Worm (Caenorhabditis elegans) whole organism, L2 larva: ENCODE data around the gene best-13.
A peak's percentile ranks its signal among the peaks of the same experiment; 100 is the strongest.

Experiments
- aly-2 ChIP-seq: fragments of 150-350 bp; optimal IDR thresholded peaks from 2 replicates; lab custom pipeline; 2014; ENCODE audit warnings: missing biosample characterization, missing genetic modification characterization
- ama-1 ChIP-seq: fragments of 150-350 bp; optimal IDR thresholded peaks from 2 replicates; lab custom pipeline; 2018; ENCODE audit warnings: inconsistent platforms
- blmp-1 ChIP-seq: sonication (generic microtip); optimal IDR thresholded peaks from 2 replicates; lab custom pipeline; 2017; ENCODE audit warnings: missing genetic modification characterization, mild to moderate bottlenecking, missing compliant biosample characterization, antibody characterized with exemption, moderate library complexity; ENCODE audit not compliant: insufficient read depth
- ceh-82 ChIP-seq: fragments of 150-350 bp; optimal IDR thresholded peaks from 2 replicates; lab custom pipeline; 2014; ENCODE audit warnings: missing biosample characterization, missing genetic modification characterization
- dmd-4 ChIP-seq: sonication (generic microtip); optimal IDR thresholded peaks from 2 replicates; lab custom pipeline; 2017; ENCODE audit warnings: missing biosample characterization, missing genetic modification characterization
- fos-1 ChIP-seq: fragments of 150-350 bp; optimal IDR thresholded peaks from 2 replicates; lab custom pipeline; 2014; ENCODE audit warnings: missing biosample characterization, missing genetic modification characterization
- lsy-2 ChIP-seq, 2 experiments: fragments of 150-350 bp in 1 of 2; sonication (generic microtip) in 1 of 2; optimal IDR thresholded peaks; 2 replicates each; lab custom pipeline; 2014 to 2017; ENCODE audit warnings: missing biosample characterization in 2 of 2, missing genetic modification characterization in 2 of 2
- mab-5 ChIP-seq: fragments of 150-350 bp; optimal IDR thresholded peaks from 2 replicates; lab custom pipeline; 2014; ENCODE audit warnings: missing biosample characterization, missing genetic modification characterization
- mdl-1 ChIP-seq, 2 experiments: fragments of 150-350 bp in 1 of 2; sonication (generic microtip) in 1 of 2; optimal IDR thresholded peaks; 2 replicates each; lab custom pipeline; 2017; ENCODE audit warnings: missing biosample characterization in 2 of 2, missing genetic modification characterization in 2 of 2
- nhr-11 ChIP-seq: fragments of 150-350 bp; optimal IDR thresholded peaks from 2 replicates; lab custom pipeline; 2014; ENCODE audit warnings: missing biosample characterization, missing genetic modification characterization
- snpc-4 ChIP-seq: fragments of 150-350 bp; optimal IDR thresholded peaks from 2 replicates; lab custom pipeline; 2014; ENCODE audit warnings: missing biosample characterization, missing genetic modification characterization
- unc-62 ChIP-seq: fragments of 150-350 bp; optimal IDR thresholded peaks from 2 replicates; lab custom pipeline; 2014; ENCODE audit warnings: missing biosample characterization, missing genetic modification reagents, missing genetic modification characterization
- zag-1 ChIP-seq: fragments of 150-350 bp; optimal IDR thresholded peaks from 2 replicates; lab custom pipeline; 2014; ENCODE audit warnings: missing biosample characterization, missing genetic modification characterization

ce11 chrIV:9854952-9855351 is 48.8 kb upstream of the best-13 start:
- TF ChIP-seq snpc-4 (tag; lab: Kevin White, UChicago) (no peak), ama-1 (no peak), fos-1 (tag; lab: Kevin White, UChicago) (peak; percentile 53), blmp-1 (no peak), aly-2 (tag; lab: Kevin White, UChicago) (no peak), dmd-4 (no peak), nhr-11 (no peak), lsy-2 (tag; optimal IDR thresholded peaks at IDR 0.05; lab: Kevin White, UChicago) (no peak), mdl-1 (tag; optimal IDR thresholded peaks at IDR 0.05; lab: Kevin White, UChicago) (no peak), zag-1 (no peak), ceh-82 (no peak), unc-62 (GFP tag; lab: Kevin White, UChicago) (no peak), mab-5 (tag; lab: Kevin White, UChicago) (no peak)
